Worm (Caenorhabditis elegans): ENCODE results near the gene ZK666.2.

The ZK666.2 gene

DNA sequence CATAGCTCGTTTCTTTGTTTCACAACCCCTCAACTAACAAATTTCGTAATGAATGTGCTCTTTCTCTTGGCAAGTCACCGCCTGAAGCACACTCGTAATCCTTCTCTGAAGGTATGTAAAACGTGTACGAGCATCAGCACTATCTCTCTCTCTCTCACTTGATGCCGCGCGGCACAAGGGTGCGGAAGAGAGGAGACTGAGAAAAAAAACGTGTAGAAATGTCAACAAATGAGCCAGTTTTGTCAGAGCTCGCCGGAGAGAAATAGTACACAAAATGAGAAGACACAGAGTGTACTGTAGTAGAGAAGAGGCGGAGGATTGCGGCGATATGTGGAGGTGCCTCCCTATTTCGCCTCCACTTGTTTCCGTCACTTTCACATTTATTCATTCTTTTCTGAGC is 38.6 kb upstream of the ZK666.2 start, which contains the start of gene F59B10.3:
Gene F59B10.3, plus strand, starts transcription at position 301 of the 400 bp plus-strand sequence.
- no peak for TF ChIP-seq hlh-1 (tag; optimal IDR thresholded peaks at IDR 0.05)
- TF ChIP-seq elt-1 (tag; optimal IDR thresholded peaks at IDR 0.05; ENCODE audit: borderline replicate concordance, insufficient read depth), result no peak
- no peak for TF ChIP-seq ztf-11 (tag; optimal IDR thresholded peaks at IDR 0.05)
- peak; percentile 63 for TF ChIP-seq pha-4 (tag; optimal IDR thresholded peaks at IDR 0.05)

DNA sequence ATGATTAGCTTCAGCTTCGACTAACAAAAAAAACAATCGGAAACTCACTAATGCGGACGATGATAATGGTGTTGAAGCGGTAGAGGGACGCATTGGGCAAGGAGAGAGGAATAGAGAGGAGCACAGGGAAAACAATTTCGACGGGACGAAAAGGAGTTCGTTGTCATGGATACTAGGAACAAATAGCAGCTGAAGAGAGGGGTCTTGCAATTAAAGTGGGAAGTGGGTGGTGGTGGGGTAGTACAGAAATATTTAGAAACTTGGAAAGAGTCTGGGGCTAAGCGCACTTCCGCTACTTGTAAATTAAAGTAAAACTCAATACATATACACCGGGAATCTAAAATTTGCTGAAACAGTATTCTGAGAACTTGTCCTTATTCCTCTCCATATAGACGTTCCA is 38.1 kb upstream of the ZK666.2 start, which contains the start of gene F59B10.2:
Gene F59B10.2, minus strand, starts transcription at position 101 of the 400 bp plus-strand sequence.
- TF ChIP-seq nhr-76 (tag; optimal IDR thresholded peaks at IDR 0.05) (no peak), unc-120 (tag; optimal IDR thresholded peaks at IDR 0.05; ENCODE audit: poor library complexity, severe bottlenecking) (no peak), ceh-43 (GFP tag; optimal IDR thresholded peaks at IDR 0.05) (no peak)

DNA sequence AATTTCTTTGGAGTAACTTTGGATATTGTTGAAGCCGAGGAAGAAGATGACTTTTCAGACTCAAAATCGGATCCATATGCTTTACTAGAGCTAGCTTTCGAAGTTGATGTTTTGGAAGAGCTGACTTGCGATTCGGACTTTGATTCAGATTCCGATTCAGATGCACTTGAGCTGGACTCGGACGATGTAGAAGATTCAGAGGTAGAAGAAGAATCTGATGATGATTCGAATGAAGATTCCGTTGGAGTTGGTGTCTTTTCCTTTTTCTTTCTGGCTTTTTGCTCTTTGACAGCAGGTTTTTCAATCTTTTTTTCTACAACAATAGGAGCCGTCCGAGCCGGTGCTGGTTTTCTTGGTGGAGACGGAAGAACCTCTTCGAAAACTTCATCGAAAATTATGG is 36.2 kb upstream of the ZK666.2 start:
- no peak for TF ChIP-seq blmp-1 (tag; optimal IDR thresholded peaks at IDR 0.05)
- TF ChIP-seq flh-1 (GFP tag; optimal IDR thresholded peaks at IDR 0.05), result no peak
- TF ChIP-seq mls-2 (tag; optimal IDR thresholded peaks at IDR 0.05), result no peak
- no peak for TF ChIP-seq tbx-8 (GFP tag; optimal IDR thresholded peaks at IDR 0.05)
- no peak for TF ChIP-seq ceh-83 (GFP tag; optimal IDR thresholded peaks at IDR 0.05)
- no peak for TF ChIP-seq cnd-1 (tag; optimal IDR thresholded peaks at IDR 0.05)
- no peak for TF ChIP-seq lin-32 (GFP tag; optimal IDR thresholded peaks at IDR 0.05)
- no peak for TF ChIP-seq ceh-39 (tag; optimal IDR thresholded peaks at IDR 0.05)

DNA sequence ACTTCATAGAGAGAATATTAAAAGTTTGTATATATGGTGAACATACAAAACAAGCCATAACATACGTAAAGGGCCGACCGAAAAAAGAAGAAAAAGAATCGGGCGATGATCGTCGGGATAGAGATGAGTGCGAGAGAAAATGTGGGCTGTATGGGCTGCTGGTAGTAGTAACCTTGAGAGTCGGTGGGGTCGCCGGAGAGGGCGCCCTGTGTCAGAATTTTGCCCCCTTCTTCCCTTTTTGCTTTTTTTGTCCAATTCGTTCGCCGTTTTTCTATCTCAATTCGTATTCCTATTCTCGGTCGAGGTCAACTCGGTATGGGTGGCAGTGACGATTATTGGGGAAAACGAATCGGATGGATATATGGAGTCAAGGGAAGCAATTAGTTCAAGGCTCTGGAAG is 34.3 kb upstream of the ZK666.2 start:
- TF ChIP-seq mls-2 (tag; optimal IDR thresholded peaks at IDR 0.05) (no peak), sem-2 (GFP tag; optimal IDR thresholded peaks at IDR 0.05) (no peak), sptf-1 (tag; optimal IDR thresholded peaks at IDR 0.05) (no peak)

DNA sequence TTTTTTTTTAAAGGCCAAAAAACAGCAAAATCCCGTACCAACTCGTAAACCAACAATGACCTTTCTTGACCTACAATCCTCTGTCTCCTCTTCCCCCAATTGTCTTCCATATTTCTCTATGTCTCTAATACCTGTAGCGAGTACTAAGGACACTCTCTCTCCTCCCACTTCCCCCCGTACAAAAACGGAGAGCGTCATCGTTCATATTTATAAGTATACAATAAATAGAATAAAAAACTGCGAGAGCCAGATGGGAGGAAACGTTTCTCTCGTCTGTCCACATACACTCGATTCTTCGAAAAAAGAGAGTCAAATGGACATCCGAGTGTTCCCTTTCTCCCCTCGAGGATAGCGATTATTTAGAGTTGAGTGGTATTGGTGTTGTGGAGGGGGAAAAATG is 33.0 kb upstream of the ZK666.2 start:
- TF ChIP-seq ceh-83 (GFP tag; optimal IDR thresholded peaks at IDR 0.05) (no peak), tbx-8 (GFP tag; optimal IDR thresholded peaks at IDR 0.05) (no peak), snpc-4 (tag; optimal IDR thresholded peaks at IDR 0.05) (no peak), cnd-1 (tag; optimal IDR thresholded peaks at IDR 0.05) (peak; percentile 23), ceh-39 (tag; optimal IDR thresholded peaks at IDR 0.05) (no peak), mep-1 (tag; optimal IDR thresholded peaks at IDR 0.05) (peak; percentile 17), mab-5 (tag; optimal IDR thresholded peaks at IDR 0.05) (no peak), nhr-2 (tag; optimal IDR thresholded peaks at IDR 0.05) (peak; percentile 83), M03D4.4 (tag; optimal IDR thresholded peaks at IDR 0.05) (no peak), nhr-237 (tag; optimal IDR thresholded peaks at IDR 0.05) (no peak), elt-3 (tag; optimal IDR thresholded peaks at IDR 0.05) (no peak)

DNA sequence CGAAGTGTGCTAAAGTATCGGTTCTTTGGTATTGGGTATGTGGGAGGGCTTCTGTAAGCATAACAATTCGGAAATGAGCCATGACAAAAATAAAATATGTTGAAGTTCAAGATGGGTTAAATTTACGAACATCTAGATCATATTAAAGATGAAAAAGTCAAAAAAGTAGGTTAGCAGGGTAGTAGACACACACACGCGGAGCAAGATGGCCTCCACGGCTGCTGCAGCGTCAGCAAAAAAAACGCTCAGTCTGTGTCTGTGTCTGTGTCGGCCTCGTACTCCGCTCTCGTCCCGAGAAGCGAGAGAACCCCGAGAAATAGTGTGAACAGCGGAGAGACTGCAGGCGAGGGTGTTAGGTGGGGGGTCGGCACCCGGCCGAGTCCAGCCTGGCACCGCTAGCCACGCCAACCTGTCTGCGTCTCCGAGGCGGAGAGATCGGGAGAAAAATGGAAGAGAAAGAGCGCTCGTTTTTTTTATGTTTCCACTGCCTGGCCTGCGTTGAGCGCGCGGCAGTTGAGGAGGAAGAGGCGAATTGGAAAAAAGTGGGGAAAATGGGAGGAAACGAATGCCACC is 30.9 kb upstream of the ZK666.2 start, which contains the start of gene myrf-1:
Gene myrf-1, minus strand, starts transcription at position 51 of the 573 bp plus-strand sequence.
- TF ChIP-seq cnd-1 (tag; optimal IDR thresholded peaks at IDR 0.05) (peak; percentile 61), ces-1 (GFP tag; optimal IDR thresholded peaks at IDR 0.05) (peak; percentile 58), lsy-2 (tag; optimal IDR thresholded peaks at IDR 0.05) (peak; percentile 33), snpc-4 (tag; optimal IDR thresholded peaks at IDR 0.05) (no peak), drap-1 (GFP tag; optimal IDR thresholded peaks at IDR 0.05) (peak; percentile 65), bed-3 (GFP tag; optimal IDR thresholded peaks at IDR 0.05) (no peak), sptf-1 (tag; optimal IDR thresholded peaks at IDR 0.05) (peak; percentile 74), mls-2 (tag; optimal IDR thresholded peaks at IDR 0.05) (peak; percentile 68), ztf-11 (tag; optimal IDR thresholded peaks at IDR 0.05) (peak; percentile 76), lin-13 (tag; optimal IDR thresholded peaks at IDR 0.05) (no peak), unc-39 (tag; optimal IDR thresholded peaks at IDR 0.05) (no peak), mab-5 (tag; optimal IDR thresholded peaks at IDR 0.05) (no peak), hlh-1 (tag; optimal IDR thresholded peaks at IDR 0.05) (peak; percentile 33), elt-3 (tag; optimal IDR thresholded peaks at IDR 0.05) (no peak), unc-62 (GFP tag; optimal IDR thresholded peaks at IDR 0.05) (peak; percentile 39), pha-4 (tag; optimal IDR thresholded peaks at IDR 0.05) (peak; percentile 44), unc-120 (tag; optimal IDR thresholded peaks at IDR 0.05; ENCODE audit: poor library complexity, severe bottlenecking) (peak; percentile 73), mep-1 (tag; optimal IDR thresholded peaks at IDR 0.05) (peak; percentile 81), nhr-12 (tag; optimal IDR thresholded peaks at IDR 0.05) (no peak), nhr-2 (tag; optimal IDR thresholded peaks at IDR 0.05) (peak; percentile 46), elt-1 (tag; optimal IDR thresholded peaks at IDR 0.05; ENCODE audit: borderline replicate concordance, insufficient read depth) (no peak), ham-2 (GFP tag; optimal IDR thresholded peaks at IDR 0.05) (peak; percentile 94), nhr-76 (tag; optimal IDR thresholded peaks at IDR 0.05) (no peak), flh-1 (GFP tag; optimal IDR thresholded peaks at IDR 0.05) (no peak), M03D4.4 (tag; optimal IDR thresholded peaks at IDR 0.05) (peak; percentile 48), ceh-83 (GFP tag; optimal IDR thresholded peaks at IDR 0.05) (no peak)

All from whole organism, mixed stage, embryonic.